Fruit fly (Drosophila melanogaster) whole organism, embryonic: ENCODE results near the gene Nrx-IV.

ENCODE experiments used
- Ada2b ChIP-seq: fragments of 200-800 bp; sonication (Bioruptor generic); IDR thresholded peaks from 2 replicates; pipeline ENCODE4 v1.3.6; 2022; ENCODE audit warnings: missing biosample characterization, missing genetic modification characterization
- Asciz ChIP-seq: fragments of 200-800 bp; sonication (Bioruptor generic); optimal IDR thresholded peaks from 2 replicates; lab custom pipeline; 2017; ENCODE audit warnings: missing biosample characterization, mild to moderate bottlenecking, missing genetic modification characterization, missing genetic modification reagents
- CG10321 ChIP-seq: fragments of 200-800 bp; sonication (Bioruptor generic); IDR thresholded peaks from 2 replicates; pipeline ENCODE4 v1.3.6; 2022; ENCODE audit warnings: missing biosample characterization, missing genetic modification characterization
- CG12769 ChIP-seq: fragments of 200-800 bp; sonication (Bioruptor generic); optimal IDR thresholded peaks from 2 replicates; lab custom pipeline; 2019; ENCODE audit warnings: missing biosample characterization, mild to moderate bottlenecking, missing genetic modification characterization, moderate library complexity
- CG13287 ChIP-seq: fragments of 200-800 bp; sonication (Bioruptor generic); IDR thresholded peaks from 2 replicates; pipeline ENCODE4 v1.3.6; 2022; ENCODE audit warnings: missing biosample characterization, missing genetic modification characterization; ENCODE audit not compliant: partially characterized antibody
- CG15601 ChIP-seq: fragments of 200-800 bp; sonication (Bioruptor generic); optimal IDR thresholded peaks from 3 replicates; lab custom pipeline; 2019; ENCODE audit warnings: missing biosample characterization, mild to moderate bottlenecking, missing genetic modification characterization, moderate library complexity
- CG15696 ChIP-seq: fragments of 200-800 bp; sonication (Bioruptor generic); optimal IDR thresholded peaks from 2 replicates; lab custom pipeline; 2019; ENCODE audit warnings: missing biosample characterization, mild to moderate bottlenecking, missing genetic modification characterization, moderate library complexity
- CG1603 ChIP-seq: fragments of 200-800 bp; sonication (Bioruptor generic); optimal IDR thresholded peaks from 2 replicates; lab custom pipeline; 2019; ENCODE audit warnings: missing biosample characterization, mild to moderate bottlenecking, missing genetic modification characterization, moderate library complexity
- CG1647 ChIP-seq: fragments of 200-800 bp; sonication (Bioruptor generic); optimal IDR thresholded peaks from 3 replicates; lab custom pipeline; 2016; ENCODE audit warnings: missing biosample characterization, missing genetic modification characterization
- CG16813 ChIP-seq: fragments of 200-800 bp; sonication (Bioruptor generic); IDR thresholded peaks from 3 replicates; pipeline ENCODE4 v1.3.6; 2022; ENCODE audit warnings: missing biosample characterization, missing genetic modification characterization; ENCODE audit not compliant: partially characterized antibody
- CG17829 ChIP-seq: fragments of 200-800 bp; optimal IDR thresholded peaks from 2 replicates; lab custom pipeline; 2019; ENCODE audit warnings: missing biosample characterization, mild to moderate bottlenecking, missing genetic modification characterization, moderate library complexity
- CG2129 ChIP-seq: fragments of 200-800 bp; sonication (Bioruptor generic); IDR thresholded peaks from 2 replicates; pipeline ENCODE4 v1.3.6; 2022; ENCODE audit warnings: missing biosample characterization, missing genetic modification characterization; ENCODE audit not compliant: partially characterized antibody
- CG2875 ChIP-seq: fragments of 200-800 bp; sonication (Bioruptor generic); optimal IDR thresholded peaks from 2 replicates; lab custom pipeline; 2017; ENCODE audit warnings: missing biosample characterization, mild to moderate bottlenecking, missing genetic modification characterization, missing genetic modification reagents
- CG31224 ChIP-seq: fragments of 200-800 bp; sonication (Bioruptor generic); IDR thresholded peaks from 2 replicates; pipeline ENCODE4 v1.3.6; 2022; ENCODE audit warnings: missing biosample characterization, missing genetic modification characterization
- CG33213 ChIP-seq: fragments of 200-800 bp; sonication (Bioruptor generic); optimal IDR thresholded peaks from 3 replicates; lab custom pipeline; 2016; ENCODE audit warnings: missing biosample characterization, missing genetic modification characterization
- CG3838 ChIP-seq: fragments of 200-800 bp; sonication (Bioruptor generic); optimal IDR thresholded peaks from 3 replicates; lab custom pipeline; 2016; ENCODE audit warnings: missing biosample characterization, missing genetic modification characterization
- CG43689 ChIP-seq: fragments of 200-800 bp; sonication (Bioruptor generic); IDR thresholded peaks from 2 replicates; pipeline ENCODE4 v1.3.6; 2022; ENCODE audit warnings: missing biosample characterization, missing genetic modification characterization
- CG4617 ChIP-seq: fragments of 200-800 bp; sonication (Bioruptor generic); optimal IDR thresholded peaks from 3 replicates; lab custom pipeline; 2016; ENCODE audit warnings: missing biosample characterization, missing genetic modification characterization, borderline replicate concordance
- CG4820 ChIP-seq: fragments of 200-800 bp; sonication (Bioruptor generic); optimal IDR thresholded peaks from 3 replicates; lab custom pipeline; 2016; ENCODE audit warnings: missing biosample characterization, missing genetic modification characterization
- CG4854 ChIP-seq: fragments of 200-800 bp; sonication (Bioruptor generic); optimal IDR thresholded peaks from 2 replicates; lab custom pipeline; 2016; ENCODE audit warnings: missing biosample characterization, missing genetic modification characterization, inconsistent platforms
- CG6272 ChIP-seq: fragments of 200-800 bp; sonication (Bioruptor generic); IDR thresholded peaks from 2 replicates; pipeline ENCODE4 v1.3.6; 2022; ENCODE audit warnings: missing biosample characterization, missing genetic modification characterization
- CG7357 ChIP-seq: fragments of 200-800 bp; sonication (Bioruptor generic); IDR thresholded peaks from 3 replicates; pipeline ENCODE4 v1.3.6; 2022; ENCODE audit warnings: missing biosample characterization, missing genetic modification characterization
- CG7963 ChIP-seq: fragments of 200-800 bp; sonication (Bioruptor generic); IDR thresholded peaks from 3 replicates; pipeline ENCODE4 v1.3.6; 2022; ENCODE audit warnings: missing biosample characterization, missing genetic modification characterization; ENCODE audit not compliant: partially characterized antibody
- CG9932 ChIP-seq: fragments of 200-800 bp; sonication (Bioruptor generic); IDR thresholded peaks from 2 replicates; pipeline ENCODE4 v1.3.6; 2022; ENCODE audit warnings: missing biosample characterization, missing genetic modification characterization
- CkIIα-i1 ChIP-seq: fragments of 200-800 bp; sonication (Bioruptor generic); IDR thresholded peaks from 2 replicates; pipeline ENCODE4 v1.3.6; 2022; ENCODE audit warnings: missing biosample characterization, missing genetic modification characterization
- CoRest ChIP-seq: fragments of 200-800 bp; sonication (Bioruptor generic); optimal IDR thresholded peaks from 3 replicates; lab custom pipeline; 2018; ENCODE audit warnings: missing biosample characterization, mild to moderate bottlenecking, missing genetic modification characterization, moderate library complexity
- Dek ChIP-seq: fragments of 200-800 bp; sonication (Bioruptor generic); optimal IDR thresholded peaks from 3 replicates; lab custom pipeline; 2019; ENCODE audit warnings: missing biosample characterization, mild to moderate bottlenecking, missing genetic modification characterization, moderate library complexity
- Fer2 ChIP-seq: fragments of 200-800 bp; sonication (Bioruptor generic); optimal IDR thresholded peaks from 2 replicates; lab custom pipeline; 2018; ENCODE audit warnings: missing biosample characterization, mild to moderate bottlenecking, missing genetic modification characterization, moderate library complexity
- Fer3 ChIP-seq: fragments of 200-800 bp; sonication (Bioruptor generic); optimal IDR thresholded peaks from 2 replicates; lab custom pipeline; 2018; ENCODE audit warnings: missing biosample characterization, mild to moderate bottlenecking, missing genetic modification characterization, moderate library complexity
- Gsc ChIP-seq: fragments of 200-800 bp; sonication (Bioruptor generic); IDR thresholded peaks from 2 replicates; pipeline ENCODE4 v1.3.6; 2022; ENCODE audit warnings: missing biosample characterization, missing genetic modification characterization
- Hey ChIP-seq: fragments of 200-800 bp; sonication (Bioruptor generic); optimal IDR thresholded peaks from 3 replicates; lab custom pipeline; 2018; ENCODE audit warnings: missing biosample characterization, mild to moderate bottlenecking, missing genetic modification characterization
- Hmx ChIP-seq: fragments of 200-800 bp; sonication (Bioruptor generic); optimal IDR thresholded peaks from 2 replicates; lab custom pipeline; 2016; ENCODE audit warnings: missing biosample characterization, missing genetic modification characterization
- Hr39 ChIP-seq: fragments of >200 bp; optimal IDR thresholded peaks from 2 replicates; lab custom pipeline; 2017
- Mrtf ChIP-seq: fragments of 200-800 bp; sonication (Bioruptor generic); IDR thresholded peaks from 3 replicates; pipeline ENCODE4 v1.3.6; 2022; ENCODE audit warnings: missing biosample characterization, missing genetic modification characterization
- NC2β ChIP-seq: fragments of 200-800 bp; sonication (Bioruptor generic); optimal IDR thresholded peaks from 2 replicates; lab custom pipeline; 2016; ENCODE audit warnings: missing biosample characterization, missing genetic modification characterization
- Poxn ChIP-seq: fragments of 200-800 bp; sonication (Bioruptor generic); IDR thresholded peaks from 2 replicates; pipeline ENCODE4 v1.3.6; 2022; ENCODE audit warnings: missing biosample characterization, missing genetic modification characterization
- Sox100B ChIP-seq: fragments of 200-800 bp; sonication (Bioruptor generic); optimal IDR thresholded peaks from 3 replicates; lab custom pipeline; 2018; ENCODE audit warnings: missing biosample characterization, mild to moderate bottlenecking, missing genetic modification characterization
- Sry-β ChIP-seq: fragments of 200-800 bp; sonication (Bioruptor generic); optimal IDR thresholded peaks from 2 replicates; lab custom pipeline; 2018; ENCODE audit warnings: missing biosample characterization, mild to moderate bottlenecking, missing genetic modification characterization, moderate library complexity
- YL-1 ChIP-seq: fragments of 200-800 bp; sonication (Bioruptor generic); optimal IDR thresholded peaks from 3 replicates; lab custom pipeline; 2017; ENCODE audit warnings: missing biosample characterization, mild to moderate bottlenecking, missing genetic modification characterization
- ase ChIP-seq: fragments of 200-800 bp; sonication (Bioruptor generic); IDR thresholded peaks from 3 replicates; pipeline ENCODE4 v1.3.6; 2022; ENCODE audit warnings: missing biosample characterization, missing genetic modification characterization
- dimm ChIP-seq: fragments of 200-800 bp; sonication (Bioruptor generic); IDR thresholded peaks from 2 replicates; pipeline ENCODE4 v1.3.6; 2022; ENCODE audit warnings: missing biosample characterization, missing genetic modification characterization
- dmrt11E ChIP-seq: fragments of 200-800 bp; sonication (Bioruptor generic); optimal IDR thresholded peaks from 3 replicates; lab custom pipeline; 2018; ENCODE audit warnings: missing biosample characterization, mild to moderate bottlenecking, missing genetic modification characterization, moderate library complexity
- fd96Cb ChIP-seq: fragments of 200-800 bp; sonication (Bioruptor generic); optimal IDR thresholded peaks from 2 replicates; lab custom pipeline; 2018; ENCODE audit warnings: missing biosample characterization, mild to moderate bottlenecking, missing genetic modification characterization, moderate library complexity
- gce ChIP-seq: fragments of 200-800 bp; sonication (Bioruptor generic); IDR thresholded peaks from 3 replicates; pipeline ENCODE4 v1.3.6; 2022; ENCODE audit warnings: missing biosample characterization, missing genetic modification characterization
- hbn ChIP-seq: fragments of 200-800 bp; sonication (Bioruptor generic); IDR thresholded peaks from 2 replicates; pipeline ENCODE4 v1.3.6; 2022; ENCODE audit warnings: missing biosample characterization, missing genetic modification characterization; ENCODE audit not compliant: partially characterized antibody
- lmd ChIP-seq: fragments of 200-800 bp; sonication (Bioruptor generic); IDR thresholded peaks from 2 replicates; pipeline ENCODE4 v1.3.6; 2022; ENCODE audit warnings: missing biosample characterization, missing genetic modification characterization
- pita ChIP-seq: fragments of 200-800 bp; sonication (Bioruptor generic); optimal IDR thresholded peaks from 2 replicates; lab custom pipeline; 2017; ENCODE audit warnings: missing biosample characterization, mild to moderate bottlenecking, missing genetic modification characterization
- pnt ChIP-seq: fragments of 200-800 bp; sonication (Bioruptor generic); optimal IDR thresholded peaks from 3 replicates; lab custom pipeline; 2016; ENCODE audit warnings: missing biosample characterization, missing genetic modification characterization
- tna ChIP-seq: fragments of 200-800 bp; sonication (Bioruptor generic); IDR thresholded peaks from 2 replicates; pipeline ENCODE4 v1.3.6; 2022; ENCODE audit warnings: missing biosample characterization, missing genetic modification characterization; ENCODE audit not compliant: partially characterized antibody
- ttk ChIP-seq: fragments of 200-800 bp; sonication (Bioruptor generic); IDR thresholded peaks from 2 replicates; pipeline ENCODE4 v2.1.2; 2022; ENCODE audit warnings: missing biosample characterization, missing genetic modification characterization

The Nrx-IV gene

DNA sequence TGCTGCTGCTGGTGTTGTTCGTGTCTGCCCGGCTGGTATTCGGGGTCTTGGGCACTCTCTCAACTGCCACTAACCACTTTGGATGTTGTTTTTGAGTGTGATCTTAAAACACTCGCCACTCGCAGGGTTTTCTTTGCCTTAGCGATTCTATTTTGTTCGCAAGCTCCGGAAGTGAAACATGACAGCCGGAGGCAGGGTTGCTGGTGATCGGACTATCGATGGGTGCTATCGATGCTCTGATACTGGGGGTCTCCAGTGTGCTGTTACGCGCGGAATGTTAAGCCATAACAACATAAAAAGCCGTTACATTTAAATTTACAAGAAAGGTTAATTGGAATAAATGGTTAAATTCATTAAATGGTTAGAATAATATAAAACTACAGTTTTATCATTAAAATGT is 21.3 kb upstream of the Nrx-IV start, which contains the start of gene yps (continued):
- TF ChIP-seq CG6272 (GFP tag; lab: Robert Waterston, UW), result peak; percentile 58; the same call in 1 of the 2 replicates
- TF ChIP-seq Ada2b (GFP tag; lab: Robert Waterston, UW), result peak; percentile 77; the same call in 1 of the 2 replicates
- peak; percentile 95 for TF ChIP-seq Fer3 (tag; lab: Kevin White, UChicago)
- TF ChIP-seq NC2β (GFP tag; lab: Kevin White, UChicago), result peak; percentile 99
- TF ChIP-seq CkIIα-i1 (GFP tag; lab: Robert Waterston, UW), result peak; percentile 62; the same call in 1 of the 2 replicates
- peak; percentile 63 for TF ChIP-seq CG15696 (tag; lab: Kevin White, UChicago)
- TF ChIP-seq Sox100B, result peak; percentile 92
- TF ChIP-seq ttk (GFP tag; lab: Robert Waterston, UW), result peak; percentile 80
- TF ChIP-seq CG17829, result peak; percentile 90
- no peak; the same call in 1 of the 2 replicates for TF ChIP-seq dimm
- peak; percentile 78 for TF ChIP-seq CG31224 (GFP tag; lab: Robert Waterston, UW)
- TF ChIP-seq Sry-β (GFP tag; lab: Kevin White, UChicago), result peak; percentile 74
- TF ChIP-seq CG4820 (GFP tag; lab: Kevin White, UChicago), result peak; percentile 67
- peak; percentile 42; the same call in 1 of the 2 replicates for TF ChIP-seq tna (GFP tag; lab: Robert Waterston, UW)
- TF ChIP-seq CoRest (tag; lab: Kevin White, UChicago), result peak; percentile 84
- TF ChIP-seq Poxn (GFP tag; lab: Robert Waterston, UW), result 0 out of 2 replicates have a peak, but pooled peaks have one; percentile 17
- TF ChIP-seq CG1647 (GFP tag; lab: Kevin White, UChicago), result peak; percentile 92
- peak; percentile 95 for TF ChIP-seq CG2875 (GFP tag; lab: Kevin White, UChicago)
- TF ChIP-seq CG33213 (GFP tag; lab: Kevin White, UChicago), result peak; percentile 98
- peak; percentile 71 for TF ChIP-seq fd96Cb (tag; lab: Kevin White, UChicago)
- TF ChIP-seq CG10321, result peak; percentile 82
- peak; percentile 97 for TF ChIP-seq CG1603 (tag; lab: Kevin White, UChicago)
- TF ChIP-seq CG9932 (GFP tag; lab: Robert Waterston, UW), result peak; percentile 82
- peak; percentile 98 for TF ChIP-seq YL-1 (GFP tag; lab: Kevin White, UChicago)
- peak; percentile 33; the same call in 1 of the 2 replicates for TF ChIP-seq CG2129 (GFP tag; lab: Robert Waterston, UW)
- TF ChIP-seq Asciz (GFP tag; lab: Kevin White, UChicago), result peak; percentile 95
- peak; percentile 84 for TF ChIP-seq CG13287 (GFP tag; lab: Robert Waterston, UW)
- TF ChIP-seq gce (GFP tag; lab: Robert Waterston, UW), result peak; percentile 95; the same call in 2 of the 3 replicates
- peak; percentile 85 for TF ChIP-seq Dek (tag; lab: Kevin White, UChicago)
- peak; percentile 93 for TF ChIP-seq CG12769 (tag; lab: Kevin White, UChicago)
- peak; percentile 27 for TF ChIP-seq Hmx
- peak; percentile 75 for TF ChIP-seq CG7963 (GFP tag; lab: Robert Waterston, UW)
- peak; percentile 79 for TF ChIP-seq CG16813 (GFP tag; lab: Robert Waterston, UW)
- peak; percentile 67 for TF ChIP-seq hbn
- TF ChIP-seq CG4854 (GFP tag; lab: Kevin White, UChicago), result peak; percentile 92
- TF ChIP-seq CG4617 (GFP tag; lab: Kevin White, UChicago), result peak; percentile 75
- peak; percentile 69; the same call in 1 of the 2 replicates for TF ChIP-seq lmd
- TF ChIP-seq pnt, result peak; percentile 26
- TF ChIP-seq Fer2 (tag; lab: Kevin White, UChicago), result peak; percentile 89
- TF ChIP-seq Hey (tag; lab: Kevin White, UChicago), result peak; percentile 95
- no peak; the same call in 1 of the 3 replicates for TF ChIP-seq Mrtf (GFP tag; lab: Robert Waterston, UW)
- peak; percentile 92 for TF ChIP-seq CG15601 (tag; lab: Kevin White, UChicago)
- TF ChIP-seq Hr39 (lab: Kevin White, UChicago), result no peak
- no peak for TF ChIP-seq pita (GFP tag; lab: Kevin White, UChicago)
- peak; percentile 83 for TF ChIP-seq CG43689
- TF ChIP-seq CG7357 (GFP tag; lab: Robert Waterston, UW), result no peak
- TF ChIP-seq Gsc (GFP tag; lab: Robert Waterston, UW), result no peak
- TF ChIP-seq dmrt11E (tag; lab: Kevin White, UChicago), result peak; percentile 81
- peak; percentile 88 for TF ChIP-seq ase
- peak; percentile 91 for TF ChIP-seq CG3838 (GFP tag; lab: Kevin White, UChicago)
